Fruit fly (Drosophila melanogaster) whole organism, embryonic: ENCODE results near the gene CG5382.
A peak's percentile ranks its signal among the peaks of the same experiment; 100 is the strongest.

Experiments
- Bteb2 ChIP-seq: fragments of 200-800 bp; sonication (Bioruptor generic); optimal IDR thresholded peaks from 2 replicates; lab custom pipeline; 2016; ENCODE audit warnings: missing biosample characterization, missing genetic modification characterization
- CG10147 ChIP-seq: fragments of 200-800 bp; sonication (Bioruptor generic); optimal IDR thresholded peaks from 2 replicates; lab custom pipeline; 2019; ENCODE audit warnings: missing biosample characterization, mild to moderate bottlenecking, missing genetic modification characterization, moderate library complexity
- CG10431 ChIP-seq: fragments of 200-800 bp; sonication (Bioruptor generic); optimal IDR thresholded peaks from 3 replicates; lab custom pipeline; 2018; ENCODE audit warnings: missing biosample characterization, mild to moderate bottlenecking, missing genetic modification characterization
- CG10959 ChIP-seq: fragments of 200-800 bp; sonication (Bioruptor generic); IDR thresholded peaks from 2 replicates; pipeline ENCODE4 v1.3.6; 2022; ENCODE audit warnings: missing biosample characterization, missing genetic modification characterization
- CG11456 ChIP-seq: fragments of 200-800 bp; sonication (Bioruptor generic); IDR thresholded peaks from 3 replicates; pipeline ENCODE4 v1.3.6; 2022; ENCODE audit warnings: missing biosample characterization, missing genetic modification characterization
- CG12236 ChIP-seq: fragments of 200-800 bp; sonication (Bioruptor generic); optimal IDR thresholded peaks from 2 replicates; lab custom pipeline; 2016; ENCODE audit warnings: missing biosample characterization, missing genetic modification characterization
- CG12769 ChIP-seq: fragments of 200-800 bp; sonication (Bioruptor generic); optimal IDR thresholded peaks from 2 replicates; lab custom pipeline; 2019; ENCODE audit warnings: missing biosample characterization, mild to moderate bottlenecking, missing genetic modification characterization, moderate library complexity
- CG1602 ChIP-seq: fragments of 200-800 bp; sonication (Bioruptor generic); optimal IDR thresholded peaks from 3 replicates; lab custom pipeline; 2016; ENCODE audit warnings: missing biosample characterization, missing genetic modification characterization
- CG16863 ChIP-seq: fragments of 200-800 bp; sonication (Bioruptor generic); optimal IDR thresholded peaks from 3 replicates; lab custom pipeline; 2016; ENCODE audit warnings: missing biosample characterization, missing genetic modification characterization
- CG17359 ChIP-seq: fragments of 200-800 bp; sonication (Bioruptor generic); optimal IDR thresholded peaks from 3 replicates; lab custom pipeline; 2018; ENCODE audit warnings: missing biosample characterization, mild to moderate bottlenecking, missing genetic modification characterization, moderate library complexity
- CG17829 ChIP-seq: fragments of 200-800 bp; optimal IDR thresholded peaks from 2 replicates; lab custom pipeline; 2019; ENCODE audit warnings: missing biosample characterization, mild to moderate bottlenecking, missing genetic modification characterization, moderate library complexity
- CG18599 ChIP-seq: fragments of 200-800 bp; sonication (Bioruptor generic); optimal IDR thresholded peaks from 3 replicates; lab custom pipeline; 2017; ENCODE audit warnings: missing biosample characterization, missing genetic modification characterization, mild to moderate bottlenecking, moderate library complexity, missing genetic modification reagents
- CG2875 ChIP-seq: fragments of 200-800 bp; sonication (Bioruptor generic); optimal IDR thresholded peaks from 2 replicates; lab custom pipeline; 2017; ENCODE audit warnings: missing biosample characterization, mild to moderate bottlenecking, missing genetic modification characterization, missing genetic modification reagents
- CG30431 ChIP-seq: fragments of 200-800 bp; sonication (Bioruptor generic); optimal IDR thresholded peaks from 2 replicates; lab custom pipeline; 2017; ENCODE audit warnings: missing biosample characterization, missing genetic modification characterization
- CG31224 ChIP-seq: fragments of 200-800 bp; sonication (Bioruptor generic); IDR thresholded peaks from 2 replicates; pipeline ENCODE4 v1.3.6; 2022; ENCODE audit warnings: missing biosample characterization, missing genetic modification characterization
- CG33213 ChIP-seq: fragments of 200-800 bp; sonication (Bioruptor generic); optimal IDR thresholded peaks from 3 replicates; lab custom pipeline; 2016; ENCODE audit warnings: missing biosample characterization, missing genetic modification characterization
- CG34376 ChIP-seq: fragments of 200-800 bp; sonication (Bioruptor generic); optimal IDR thresholded peaks from 2 replicates; lab custom pipeline; 2018; ENCODE audit warnings: missing biosample characterization, mild to moderate bottlenecking, missing genetic modification characterization
- CG3726 ChIP-seq: fragments of 200-800 bp; sonication (Bioruptor generic); IDR thresholded peaks from 3 replicates; pipeline ENCODE4, ENCODE4 v1.3.6; 2022; ENCODE audit warnings: missing biosample characterization, missing genetic modification characterization
- CG4328 ChIP-seq: fragments of 200-800 bp; sonication (Bioruptor generic); optimal IDR thresholded peaks from 3 replicates; lab custom pipeline; 2017; ENCODE audit warnings: missing biosample characterization, missing genetic modification reagents, missing genetic modification characterization
- CG4820 ChIP-seq: fragments of 200-800 bp; sonication (Bioruptor generic); optimal IDR thresholded peaks from 3 replicates; lab custom pipeline; 2016; ENCODE audit warnings: missing biosample characterization, missing genetic modification characterization
- CG7745 ChIP-seq: fragments of 200-800 bp; sonication (Bioruptor generic); optimal IDR thresholded peaks from 2 replicates; lab custom pipeline; 2018; ENCODE audit warnings: missing biosample characterization, mild to moderate bottlenecking, missing genetic modification characterization, moderate library complexity
- CG8478 ChIP-seq: fragments of >200 bp; optimal IDR thresholded peaks from 2 replicates; lab custom pipeline; 2018
- CG9437 ChIP-seq: fragments of 200-800 bp; sonication (Bioruptor generic); optimal IDR thresholded peaks from 2 replicates; lab custom pipeline; 2018; ENCODE audit warnings: missing biosample characterization, mild to moderate bottlenecking, missing genetic modification characterization
- CrebB ChIP-seq: fragments of 200-800 bp; sonication (Bioruptor generic); optimal IDR thresholded peaks from 3 replicates; lab custom pipeline; 2018; ENCODE audit warnings: missing biosample characterization, mild to moderate bottlenecking, missing genetic modification characterization
- Fer2 ChIP-seq: fragments of 200-800 bp; sonication (Bioruptor generic); optimal IDR thresholded peaks from 2 replicates; lab custom pipeline; 2018; ENCODE audit warnings: missing biosample characterization, mild to moderate bottlenecking, missing genetic modification characterization, moderate library complexity
- GATAe ChIP-seq: fragments of 200-800 bp; sonication (Bioruptor generic); conservative IDR thresholded peaks from 2 replicates; pipeline ENCODE4 v1.3.6; 2022; ENCODE audit warnings: missing biosample characterization, missing genetic modification characterization
- H2.0 ChIP-seq: fragments of 200-800 bp; sonication (Bioruptor generic); IDR thresholded peaks from 2 replicates; pipeline ENCODE4 v1.3.6; 2022; ENCODE audit warnings: missing biosample characterization, missing genetic modification characterization
- HLH4C ChIP-seq: fragments of 200-800 bp; sonication (Bioruptor generic); IDR thresholded peaks from 3 replicates; pipeline ENCODE4 v1.3.6; 2022; ENCODE audit warnings: missing biosample characterization, missing genetic modification characterization; ENCODE audit not compliant: partially characterized antibody
- HmgD ChIP-seq: fragments of 200-800 bp; sonication (Bioruptor generic); optimal IDR thresholded peaks from 3 replicates; lab custom pipeline; 2016; ENCODE audit warnings: missing biosample characterization, missing genetic modification characterization
- Hmx ChIP-seq: fragments of 200-800 bp; sonication (Bioruptor generic); optimal IDR thresholded peaks from 2 replicates; lab custom pipeline; 2016; ENCODE audit warnings: missing biosample characterization, missing genetic modification characterization
- MBD-R2 ChIP-seq: fragments of 200-800 bp; sonication (Bioruptor generic); IDR thresholded peaks from 2 replicates; pipeline ENCODE4 v1.3.6; 2022; ENCODE audit warnings: missing biosample characterization, missing genetic modification characterization
- NC2α ChIP-seq: fragments of 200-800 bp; sonication (Bioruptor generic); optimal IDR thresholded peaks from 2 replicates; lab custom pipeline; 2016; ENCODE audit warnings: missing biosample characterization, missing genetic modification characterization
- NfI ChIP-seq: fragments of 200-800 bp; sonication (Bioruptor generic); optimal IDR thresholded peaks from 3 replicates; lab custom pipeline; 2018; ENCODE audit warnings: missing biosample characterization, mild to moderate bottlenecking, missing genetic modification characterization, moderate library complexity
- Sry-β ChIP-seq: fragments of 200-800 bp; sonication (Bioruptor generic); optimal IDR thresholded peaks from 2 replicates; lab custom pipeline; 2018; ENCODE audit warnings: missing biosample characterization, mild to moderate bottlenecking, missing genetic modification characterization, moderate library complexity
- az2 ChIP-seq: fragments of 200-800 bp; sonication (Bioruptor generic); optimal IDR thresholded peaks from 3 replicates; lab custom pipeline; 2016; ENCODE audit warnings: missing biosample characterization, missing genetic modification characterization
- bsh ChIP-seq, 2 experiments: fragments of 200-800 bp; sonication (Bioruptor generic); optimal IDR thresholded peaks; 2 replicates each; lab custom pipeline; 2017 to 2018; ENCODE audit warnings: mild to moderate bottlenecking in 2 of 2, missing biosample characterization in 2 of 2, missing genetic modification characterization in 2 of 2, moderate library complexity in 1 of 2
- btn ChIP-seq: fragments of 200-800 bp; sonication (Bioruptor generic); optimal IDR thresholded peaks from 2 replicates; lab custom pipeline; 2016; ENCODE audit warnings: missing biosample characterization, missing genetic modification characterization
- cato ChIP-seq: fragments of 200-800 bp; sonication (Bioruptor generic); optimal IDR thresholded peaks from 2 replicates; lab custom pipeline; 2016; ENCODE audit warnings: missing biosample characterization, missing genetic modification characterization, borderline replicate concordance
- dmrt99B ChIP-seq: fragments of 200-800 bp; sonication (Bioruptor generic); optimal IDR thresholded peaks from 2 replicates; lab custom pipeline; 2018; ENCODE audit warnings: missing biosample characterization, mild to moderate bottlenecking, missing genetic modification characterization, moderate library complexity
- fd64A ChIP-seq: fragments of 200-800 bp; sonication (Bioruptor generic); optimal IDR thresholded peaks from 3 replicates; lab custom pipeline; 2018; ENCODE audit warnings: missing biosample characterization, mild to moderate bottlenecking, missing genetic modification characterization
- ftz-f1 ChIP-seq: fragments of 200-800 bp; sonication (Bioruptor generic); optimal IDR thresholded peaks from 2 replicates; lab custom pipeline; 2016; ENCODE audit warnings: missing biosample characterization, missing genetic modification characterization
- jing ChIP-seq: fragments of 200-800 bp; sonication (Bioruptor generic); optimal IDR thresholded peaks from 2 replicates; lab custom pipeline; 2018; ENCODE audit warnings: missing biosample characterization, mild to moderate bottlenecking, missing genetic modification characterization
- kah ChIP-seq: fragments of 200-800 bp; sonication (Bioruptor generic); optimal IDR thresholded peaks from 2 replicates; lab custom pipeline; 2018; ENCODE audit warnings: missing biosample characterization, mild to moderate bottlenecking, missing genetic modification characterization
- onecut ChIP-seq: fragments of 200-800 bp; sonication (Bioruptor generic); IDR thresholded peaks from 2 replicates; pipeline ENCODE4 v1.3.6; 2022; ENCODE audit warnings: missing biosample characterization, missing genetic modification characterization
- org-1 ChIP-seq: fragments of 200-800 bp; sonication (Bioruptor generic); optimal IDR thresholded peaks from 2 replicates; lab custom pipeline; 2017; ENCODE audit warnings: missing biosample characterization, missing genetic modification characterization
- sd ChIP-seq: fragments of 200-800 bp; sonication (Bioruptor generic); optimal IDR thresholded peaks from 3 replicates; lab custom pipeline; 2018; ENCODE audit warnings: missing biosample characterization, mild to moderate bottlenecking, missing genetic modification characterization, moderate library complexity
- sna ChIP-seq: fragments of 200-800 bp; sonication (Bioruptor generic); IDR thresholded peaks from 2 replicates; pipeline ENCODE4 v1.3.6; 2022; ENCODE audit warnings: missing biosample characterization, missing genetic modification characterization; ENCODE audit not compliant: partially characterized antibody
- tgo ChIP-seq: fragments of 200-800 bp; sonication (Bioruptor generic); IDR thresholded peaks from 3 replicates; pipeline ENCODE4 v1.3.6; 2022; ENCODE audit warnings: missing biosample characterization, missing genetic modification characterization
- trem ChIP-seq: fragments of 200-800 bp; optimal IDR thresholded peaks from 3 replicates; lab custom pipeline; 2019; ENCODE audit warnings: missing biosample characterization, mild to moderate bottlenecking, missing genetic modification characterization, moderate library complexity
- tup ChIP-seq: fragments of 200-800 bp; sonication (Bioruptor generic); optimal IDR thresholded peaks from 2 replicates; lab custom pipeline; 2016; ENCODE audit warnings: missing biosample characterization, mild to moderate bottlenecking, missing genetic modification characterization, moderate library complexity
- tx ChIP-seq: fragments of 200-800 bp; sonication (Bioruptor generic); optimal IDR thresholded peaks from 2 replicates; lab custom pipeline; 2016; ENCODE audit warnings: missing biosample characterization, missing genetic modification characterization

The CG5382 gene

dm6 chr3R:22368777-22369214 lies 3.0 kb upstream of the CG5382 start (continued):
- TF ChIP-seq sna (GFP tag; lab: Robert Waterston, UW), result no peak
- peak; percentile 25 for TF ChIP-seq jing (GFP tag; lab: Kevin White, UChicago)
- TF ChIP-seq CG11456 (GFP tag; lab: Robert Waterston, UW), result peak; percentile 75; the same call in 2 of the 3 replicates
- peak; percentile 39 for TF ChIP-seq Hmx
- TF ChIP-seq CG33213, result no peak
- peak; percentile 82 for TF ChIP-seq dmrt99B (tag; lab: Kevin White, UChicago)
- peak; percentile 24 for TF ChIP-seq CG1602 (GFP tag; lab: Kevin White, UChicago)
- no peak for TF ChIP-seq trem (tag; lab: Kevin White, UChicago)
- no peak for TF ChIP-seq tx (GFP tag; lab: Kevin White, UChicago)
- no peak for TF ChIP-seq CG16863 (GFP tag; lab: Kevin White, UChicago)
- TF ChIP-seq CG18599, result peak; percentile 87
- TF ChIP-seq GATAe (GFP tag; lab: Robert Waterston, UW), result peak; percentile 13; the same call in 1 of the 2 replicates
- no peak for TF ChIP-seq HmgD (GFP tag; lab: Kevin White, UChicago)
- TF ChIP-seq H2.0, result peak; percentile 83
- peak; percentile 60 for TF ChIP-seq CG9437
- no peak for TF ChIP-seq CG12236 (GFP tag; lab: Kevin White, UChicago)
- TF ChIP-seq kah (GFP tag; lab: Kevin White, UChicago), result no peak
- peak; percentile 50 for TF ChIP-seq CG17359 (tag; lab: Kevin White, UChicago)
- TF ChIP-seq CG30431, result no peak
- TF ChIP-seq CG10147 (GFP tag; lab: Kevin White, UChicago), result no peak
- no peak for TF ChIP-seq fd64A
- TF ChIP-seq tup (GFP tag; lab: Kevin White, UChicago), result no peak
- TF ChIP-seq bsh (GFP tag; optimal IDR thresholded peaks at IDR 0.05; lab: Kevin White, UChicago), result peak in 1 of 2 experiments; percentile 38
- TF ChIP-seq Sry-β (GFP tag; lab: Kevin White, UChicago), result no peak
- peak; percentile 52 for TF ChIP-seq NfI
- no peak for TF ChIP-seq CG34376 (GFP tag; lab: Kevin White, UChicago)
- peak; percentile 46 for TF ChIP-seq CG4328 (GFP tag; lab: Kevin White, UChicago)
- TF ChIP-seq CrebB, result no peak
- peak; percentile 61 for TF ChIP-seq org-1 (GFP tag; lab: Kevin White, UChicago)
- TF ChIP-seq CG17829, result no peak
- no peak for TF ChIP-seq CG10959 (GFP tag; lab: Robert Waterston, UW)
- no peak for TF ChIP-seq ftz-f1 (GFP tag; lab: Kevin White, UChicago)
- peak; percentile 38; the same call in 1 of the 2 replicates for TF ChIP-seq MBD-R2 (GFP tag; lab: Robert Waterston, UW)
- no peak for TF ChIP-seq CG2875 (GFP tag; lab: Kevin White, UChicago)
- no peak for TF ChIP-seq CG8478 (lab: Kevin White, UChicago)
- TF ChIP-seq onecut (GFP tag; lab: Robert Waterston, UW), result peak; percentile 38; the same call in 1 of the 2 replicates
- peak; percentile 69; the same call in 2 of the 3 replicates for TF ChIP-seq CG3726 (GFP tag; lab: Robert Waterston, UW)
- no peak for TF ChIP-seq HLH4C
- no peak for TF ChIP-seq CG10431 (GFP tag; lab: Kevin White, UChicago)
- no peak for TF ChIP-seq NC2α (GFP tag; lab: Kevin White, UChicago)
- TF ChIP-seq sd, result no peak
- peak; percentile 52 for TF ChIP-seq az2 (GFP tag; lab: Kevin White, UChicago)
- no peak for TF ChIP-seq CG4820 (GFP tag; lab: Kevin White, UChicago)
- TF ChIP-seq tgo (GFP tag; lab: Robert Waterston, UW), result peak; percentile 72
- no peak for TF ChIP-seq CG7745 (tag; lab: Kevin White, UChicago)
- TF ChIP-seq cato, result no peak
- peak; percentile 45 for TF ChIP-seq Fer2
- TF ChIP-seq CG31224 (GFP tag; lab: Robert Waterston, UW), result peak; percentile 59
- no peak for TF ChIP-seq Bteb2 (GFP tag; lab: Kevin White, UChicago)
- no peak for TF ChIP-seq btn (GFP tag; lab: Kevin White, UChicago)
- no peak for TF ChIP-seq CG12769 (tag; lab: Kevin White, UChicago)
